Worm (Caenorhabditis elegans) whole organism, L1 larva: Measurements from ENCODE around the gene smg-3.

Source experiments
- alr-1 ChIP-seq: fragments of 200-800 bp; sonication (Bioruptor generic); optimal IDR thresholded peaks from 2 replicates; lab custom pipeline; 2018; ENCODE audit warnings: borderline replicate concordance, mild to moderate bottlenecking, missing genetic modification characterization, missing compliant biosample characterization
- ama-1 ChIP-seq: fragments of 150-350 bp; optimal IDR thresholded peaks from 2 replicates; lab custom pipeline; 2014
- fos-1 ChIP-seq: fragments of 150-350 bp; optimal IDR thresholded peaks from 2 replicates; lab custom pipeline; 2014; ENCODE audit warnings: missing biosample characterization, missing genetic modification characterization
- nhr-237 ChIP-seq: fragments of 150-350 bp; optimal IDR thresholded peaks from 2 replicates; lab custom pipeline; 2014; ENCODE audit warnings: missing biosample characterization, missing genetic modification characterization
- nhr-76 ChIP-seq: sonication (generic microtip); optimal IDR thresholded peaks from 2 replicates; lab custom pipeline; 2017; ENCODE audit warnings: missing biosample characterization, missing genetic modification characterization
- nhr-77 ChIP-seq: fragments of 150-350 bp; optimal IDR thresholded peaks from 2 replicates; lab custom pipeline; 2014; ENCODE audit warnings: missing biosample characterization, missing genetic modification characterization
- snpc-4 ChIP-seq: fragments of 150-350 bp; optimal IDR thresholded peaks from 2 replicates; lab custom pipeline; 2014; ENCODE audit warnings: missing biosample characterization, missing genetic modification characterization
- tbx-2 ChIP-seq: sonication (generic microtip); optimal IDR thresholded peaks from 2 replicates; lab custom pipeline; 2016; ENCODE audit warnings: missing genetic modification characterization, missing compliant biosample characterization

DNA sequence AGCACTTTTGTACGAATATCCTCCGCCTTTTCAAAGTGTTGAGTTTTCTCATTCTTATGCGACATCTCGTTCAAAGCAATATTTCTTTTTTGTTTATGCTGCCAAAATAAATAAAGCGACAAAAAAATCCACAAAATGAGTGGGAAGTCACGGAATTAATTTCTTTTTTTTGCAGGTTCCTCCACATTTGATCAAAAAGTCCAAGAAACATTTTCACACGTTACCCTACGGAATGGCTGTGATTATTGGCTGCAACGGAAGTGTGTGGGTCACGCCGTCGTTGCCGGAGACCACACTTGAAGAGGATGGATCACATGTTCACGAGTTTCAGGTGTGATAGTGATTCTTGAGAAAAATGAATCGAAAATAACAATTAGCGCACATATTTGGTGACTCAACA lies 43.7 kb upstream of the smg-3 start, which contains the start of gene Y73B6BL.22:
- TF ChIP-seq snpc-4 (no peak), alr-1 (tag; lab: Kevin White, UChicago) (no peak), nhr-77 (no peak), fos-1 (tag; lab: Kevin White, UChicago) (no peak), ama-1 (lab: Kevin White, UChicago) (no peak), tbx-2 (tag; lab: Kevin White, UChicago) (no peak), nhr-76 (tag; lab: Kevin White, UChicago) (no peak), nhr-237 (tag; lab: Kevin White, UChicago) (no peak)
